Fruit fly (Drosophila melanogaster): Measurements from ENCODE around the gene CG18599.

DNA sequence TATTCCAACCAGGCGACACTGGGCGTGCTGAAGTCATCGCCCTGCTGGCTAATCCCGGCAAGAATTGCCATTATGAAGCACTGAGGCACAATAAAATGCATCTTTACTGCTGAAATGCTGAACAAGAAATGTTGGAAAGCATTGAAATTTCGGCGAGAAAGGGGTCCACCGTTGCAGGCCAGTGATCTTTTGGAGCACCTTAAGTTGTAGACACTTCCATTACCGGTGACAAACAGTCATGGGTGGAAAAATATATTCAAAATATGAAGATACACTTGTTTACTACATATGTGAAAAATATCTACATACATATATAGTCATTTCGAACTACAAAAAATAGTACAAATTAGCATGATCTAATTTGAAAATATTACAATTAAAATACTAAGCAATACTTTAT, 35.2 kb downstream of the CG18599 start, which contains the start of gene CG7126:
- TF ChIP-seq pan (optimal IDR thresholded peaks at IDR 0.05): no peak
- no peak for TF ChIP-seq br (GFP tag; optimal IDR thresholded peaks at IDR 0.05)
- no peak for TF ChIP-seq Mio (GFP tag; optimal IDR thresholded peaks at IDR 0.05)
- TF ChIP-seq jim (GFP tag; optimal IDR thresholded peaks at IDR 0.05): no peak
- no peak for TF ChIP-seq Abd-B (GFP tag; optimal IDR thresholded peaks at IDR 0.05)
- no peak for TF ChIP-seq h (GFP tag; optimal IDR thresholded peaks at IDR 0.05)
- no peak for TF ChIP-seq usp (GFP tag; optimal IDR thresholded peaks at IDR 0.05)
- TF ChIP-seq lola (GFP tag; optimal IDR thresholded peaks at IDR 0.05): no peak
- no peak for TF ChIP-seq dsf (GFP tag; optimal IDR thresholded peaks at IDR 0.05; ENCODE audit: borderline replicate concordance)
- no peak for TF ChIP-seq foxo (GFP tag; optimal IDR thresholded peaks at IDR 0.05)
- no peak for TF ChIP-seq OdsH (GFP tag; optimal IDR thresholded peaks at IDR 0.05)
- TF ChIP-seq psq (GFP tag; optimal IDR thresholded peaks at IDR 0.05): no peak
- TF ChIP-seq Myc (optimal IDR thresholded peaks at IDR 0.05): no peak
- no peak for TF ChIP-seq Hr78 (GFP tag; optimal IDR thresholded peaks at IDR 0.05)

Measured in whole organism, wandering third instar larva.